Fruit fly (Drosophila melanogaster) whole organism, adult: ENCODE data around the gene CG32655.

ENCODE experiments used
- CG11617 ChIP-seq: fragments of 200-800 bp; sonication (Bioruptor generic); optimal IDR thresholded peaks from 2 replicates; lab custom pipeline; 2017; ENCODE audit warnings: mild to moderate bottlenecking, missing biosample characterization, missing genetic modification reagents, missing genetic modification characterization
- CG12768 ChIP-seq: fragments of 200-800 bp; sonication (Bioruptor generic); optimal IDR thresholded peaks from 2 replicates; lab custom pipeline; 2017; ENCODE audit warnings: missing biosample characterization, missing genetic modification characterization, mild to moderate bottlenecking, moderate library complexity, missing genetic modification reagents
- CG14711 ChIP-seq: fragments of 200-800 bp; sonication (Bioruptor generic); optimal IDR thresholded peaks from 2 replicates; lab custom pipeline; 2018; ENCODE audit warnings: missing biosample characterization, mild to moderate bottlenecking, missing genetic modification characterization, moderate library complexity
- CG1620 ChIP-seq: fragments of 200-800 bp; sonication (Bioruptor generic); optimal IDR thresholded peaks from 2 replicates; lab custom pipeline; 2016; ENCODE audit warnings: missing biosample characterization, missing genetic modification characterization
- CG33017 ChIP-seq: fragments of 200-800 bp; sonication (Bioruptor generic); optimal IDR thresholded peaks from 2 replicates; lab custom pipeline; 2018; ENCODE audit warnings: missing biosample characterization, mild to moderate bottlenecking, missing genetic modification characterization, moderate library complexity
- CG7045 ChIP-seq: fragments of 200-800 bp; sonication (Bioruptor generic); optimal IDR thresholded peaks from 2 replicates; lab custom pipeline; 2017; ENCODE audit warnings: missing biosample characterization, mild to moderate bottlenecking, missing genetic modification characterization
- CG7101 ChIP-seq: fragments of 200-800 bp; sonication (Bioruptor generic); optimal IDR thresholded peaks from 2 replicates; lab custom pipeline; 2018; ENCODE audit warnings: missing biosample characterization, mild to moderate bottlenecking, missing genetic modification characterization, moderate library complexity
- Clk ChIP-seq: fragments of 200-800 bp; sonication (Bioruptor generic); optimal IDR thresholded peaks from 2 replicates; lab custom pipeline; 2017; ENCODE audit warnings: missing biosample characterization, missing genetic modification characterization
- Hr96 ChIP-seq: fragments of 200-800 bp; sonication (Bioruptor generic); optimal IDR thresholded peaks from 2 replicates; lab custom pipeline; 2016; ENCODE audit warnings: missing biosample characterization, missing genetic modification characterization
- Mnt ChIP-seq: fragments of 200-800 bp; sonication (Bioruptor generic); optimal IDR thresholded peaks from 2 replicates; lab custom pipeline; 2016; ENCODE audit warnings: missing biosample characterization, mild to moderate bottlenecking, missing genetic modification characterization
- cic ChIP-seq: fragments of 200-800 bp; sonication (Bioruptor generic); optimal IDR thresholded peaks from 2 replicates; lab custom pipeline; 2017; ENCODE audit warnings: missing biosample characterization, mild to moderate bottlenecking, missing genetic modification characterization, moderate library complexity
- pad ChIP-seq: fragments of 200-800 bp; sonication (Bioruptor generic); optimal IDR thresholded peaks from 3 replicates; lab custom pipeline; 2017; ENCODE audit warnings: missing biosample characterization, missing genetic modification characterization, mild to moderate bottlenecking, moderate library complexity, missing genetic modification reagents
- tj ChIP-seq: fragments of 200-800 bp; sonication (Bioruptor generic); optimal IDR thresholded peaks from 3 replicates; lab custom pipeline; 2017; ENCODE audit warnings: missing biosample characterization, mild to moderate bottlenecking, missing genetic modification characterization, moderate library complexity
- toe ChIP-seq: fragments of 200-800 bp; sonication (Bioruptor generic); optimal IDR thresholded peaks from 2 replicates; lab custom pipeline; 2016; ENCODE audit warnings: missing biosample characterization, missing genetic modification characterization

DNA sequence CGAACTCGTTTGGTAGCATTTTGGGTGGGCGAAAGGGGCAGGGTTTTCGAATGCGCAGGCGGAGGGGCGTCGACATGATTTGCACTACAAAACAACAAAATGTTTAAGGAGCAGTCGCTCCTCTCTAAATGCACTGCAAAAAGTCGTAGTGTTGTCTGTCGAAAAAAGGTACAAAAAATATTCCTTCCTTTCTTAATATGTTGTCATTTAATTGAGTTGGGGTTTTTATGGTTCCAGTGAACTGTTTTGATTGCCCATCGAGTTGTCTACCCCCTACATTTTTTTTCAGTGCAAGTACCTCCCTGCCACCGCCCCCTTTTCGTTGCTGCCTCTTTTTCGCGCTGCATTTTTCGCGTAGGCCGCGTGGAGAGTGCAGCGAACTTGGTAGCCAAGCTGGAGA lies 9.1 kb downstream of the CG32655 start:
- no peak for TF ChIP-seq CG14711 (tag; lab: Kevin White, UChicago)
- TF ChIP-seq CG11617 (GFP tag; lab: Kevin White, UChicago), result no peak
- no peak for TF ChIP-seq tj (GFP tag; lab: Kevin White, UChicago)
- no peak for TF ChIP-seq CG33017
- TF ChIP-seq CG7045 (GFP tag; lab: Kevin White, UChicago), result no peak
- TF ChIP-seq CG1620 (GFP tag; lab: Kevin White, UChicago), result no peak
- no peak for TF ChIP-seq pad (GFP tag; lab: Kevin White, UChicago)
- TF ChIP-seq cic, result no peak
- TF ChIP-seq toe, result no peak
- TF ChIP-seq Mnt (GFP tag; lab: Kevin White, UChicago), result no peak
- no peak for TF ChIP-seq Hr96
- TF ChIP-seq CG12768 (GFP tag; lab: Kevin White, UChicago), result no peak
- no peak for TF ChIP-seq CG7101
- no peak for TF ChIP-seq Clk
